Fruit fly (Drosophila melanogaster) whole organism, embryonic: ENCODE data around the gene toe.

Experiments used
- ATbp ChIP-seq: fragments of 200-800 bp; sonication (Bioruptor generic); optimal IDR thresholded peaks from 2 replicates; lab custom pipeline; 2017; ENCODE audit warnings: missing biosample characterization, mild to moderate bottlenecking, missing genetic modification characterization, missing genetic modification reagents
- C15 ChIP-seq: fragments of 200-800 bp; sonication (Bioruptor generic); IDR thresholded peaks from 3 replicates; pipeline ENCODE4 v1.3.6; 2022; ENCODE audit warnings: missing biosample characterization, missing genetic modification characterization
- CG10959 ChIP-seq: fragments of 200-800 bp; sonication (Bioruptor generic); IDR thresholded peaks from 2 replicates; pipeline ENCODE4 v1.3.6; 2022; ENCODE audit warnings: missing biosample characterization, missing genetic modification characterization
- CG11723 ChIP-seq: fragments of 200-800 bp; sonication (Bioruptor generic); optimal IDR thresholded peaks from 2 replicates; lab custom pipeline; 2017; ENCODE audit warnings: missing biosample characterization, mild to moderate bottlenecking, missing genetic modification characterization
- CG12236 ChIP-seq: fragments of 200-800 bp; sonication (Bioruptor generic); optimal IDR thresholded peaks from 2 replicates; lab custom pipeline; 2016; ENCODE audit warnings: missing biosample characterization, missing genetic modification characterization
- CG13424 ChIP-seq: fragments of 200-800 bp; sonication (Bioruptor generic); optimal IDR thresholded peaks from 2 replicates; lab custom pipeline; 2019; ENCODE audit warnings: missing biosample characterization, mild to moderate bottlenecking, missing genetic modification characterization, moderate library complexity
- CG14710 ChIP-seq: fragments of 200-800 bp; sonication (Bioruptor generic); optimal IDR thresholded peaks from 3 replicates; lab custom pipeline; 2019; ENCODE audit warnings: missing biosample characterization, mild to moderate bottlenecking, missing genetic modification characterization, moderate library complexity
- CG14965 ChIP-seq: fragments of 200-800 bp; sonication (Bioruptor generic); optimal IDR thresholded peaks from 2 replicates; lab custom pipeline; 2016; ENCODE audit warnings: missing biosample characterization, missing genetic modification characterization, borderline replicate concordance
- CG15269 ChIP-seq: fragments of 200-800 bp; sonication (Bioruptor generic); optimal IDR thresholded peaks from 2 replicates; lab custom pipeline; 2018; ENCODE audit warnings: missing biosample characterization, mild to moderate bottlenecking, missing genetic modification characterization, moderate library complexity
- CG15514 ChIP-seq: fragments of 200-800 bp; sonication (Bioruptor generic); optimal IDR thresholded peaks from 3 replicates; lab custom pipeline; 2017; ENCODE audit warnings: missing biosample characterization, missing genetic modification characterization, mild to moderate bottlenecking, moderate library complexity, missing genetic modification reagents
- CG15601 ChIP-seq: fragments of 200-800 bp; sonication (Bioruptor generic); optimal IDR thresholded peaks from 3 replicates; lab custom pipeline; 2019; ENCODE audit warnings: missing biosample characterization, mild to moderate bottlenecking, missing genetic modification characterization, moderate library complexity
- CG17912 ChIP-seq: fragments of 200-800 bp; sonication (Bioruptor generic); optimal IDR thresholded peaks from 2 replicates; lab custom pipeline; 2018; ENCODE audit warnings: missing biosample characterization, mild to moderate bottlenecking, missing genetic modification characterization
- CG1832 ChIP-seq: fragments of 200-800 bp; sonication (Bioruptor generic); optimal IDR thresholded peaks from 2 replicates; lab custom pipeline; 2017; ENCODE audit warnings: missing biosample characterization, mild to moderate bottlenecking, missing genetic modification characterization, inconsistent platforms
- CG2116 ChIP-seq: fragments of 200-800 bp; sonication (Bioruptor generic); optimal IDR thresholded peaks from 3 replicates; lab custom pipeline; 2018; ENCODE audit warnings: missing biosample characterization, mild to moderate bottlenecking, missing genetic modification characterization
- CG31388 ChIP-seq: fragments of 200-800 bp; sonication (Bioruptor generic); optimal IDR thresholded peaks from 2 replicates; lab custom pipeline; 2016; ENCODE audit warnings: missing biosample characterization, missing genetic modification characterization
- CG4707 ChIP-seq: fragments of 200-800 bp; sonication (Bioruptor generic); optimal IDR thresholded peaks from 2 replicates; lab custom pipeline; 2018; ENCODE audit warnings: missing biosample characterization, mild to moderate bottlenecking, missing genetic modification characterization, moderate library complexity
- CG7357 ChIP-seq: fragments of 200-800 bp; sonication (Bioruptor generic); IDR thresholded peaks from 3 replicates; pipeline ENCODE4 v1.3.6; 2022; ENCODE audit warnings: missing biosample characterization, missing genetic modification characterization
- CG7839 ChIP-seq: fragments of 200-800 bp; sonication (Bioruptor generic); optimal IDR thresholded peaks from 3 replicates; lab custom pipeline; 2018; ENCODE audit warnings: missing biosample characterization, mild to moderate bottlenecking, missing genetic modification characterization, moderate library complexity
- CG7928 ChIP-seq: fragments of 200-800 bp; sonication (Bioruptor generic); optimal IDR thresholded peaks from 2 replicates; lab custom pipeline; 2017; ENCODE audit warnings: missing biosample characterization, mild to moderate bottlenecking, missing genetic modification characterization
- CG8281 ChIP-seq: fragments of 200-800 bp; sonication (Bioruptor generic); optimal IDR thresholded peaks from 2 replicates; lab custom pipeline; 2018; ENCODE audit warnings: missing biosample characterization, mild to moderate bottlenecking, missing genetic modification characterization, moderate library complexity
- CG8924 ChIP-seq: fragments of 200-800 bp; optimal IDR thresholded peaks from 3 replicates; lab custom pipeline; 2019; ENCODE audit warnings: missing biosample characterization, mild to moderate bottlenecking, missing genetic modification characterization, moderate library complexity
- D19B ChIP-seq: fragments of 200-800 bp; sonication (Bioruptor generic); optimal IDR thresholded peaks from 2 replicates; lab custom pipeline; 2017; ENCODE audit warnings: missing biosample characterization, mild to moderate bottlenecking, missing genetic modification characterization
- HLH4C ChIP-seq: fragments of 200-800 bp; sonication (Bioruptor generic); IDR thresholded peaks from 3 replicates; pipeline ENCODE4 v1.3.6; 2022; ENCODE audit warnings: missing biosample characterization, missing genetic modification characterization; ENCODE audit not compliant: partially characterized antibody
- Hsf ChIP-seq: fragments of 200-800 bp; sonication (Bioruptor generic); optimal IDR thresholded peaks from 3 replicates; lab custom pipeline; 2016; ENCODE audit warnings: missing biosample characterization, missing genetic modification characterization
- MESR4 ChIP-seq: fragments of 200-800 bp; sonication (Bioruptor generic); optimal IDR thresholded peaks from 2 replicates; lab custom pipeline; 2018; ENCODE audit warnings: missing biosample characterization, mild to moderate bottlenecking, missing genetic modification characterization, moderate library complexity
- Mes4 ChIP-seq: fragments of 200-800 bp; sonication (Bioruptor generic); optimal IDR thresholded peaks from 2 replicates; lab custom pipeline; 2016; ENCODE audit warnings: missing biosample characterization, missing genetic modification characterization
- NC2β ChIP-seq: fragments of 200-800 bp; sonication (Bioruptor generic); optimal IDR thresholded peaks from 2 replicates; lab custom pipeline; 2016; ENCODE audit warnings: missing biosample characterization, missing genetic modification characterization
- Neu2 ChIP-seq: fragments of 200-800 bp; sonication (Bioruptor generic); optimal IDR thresholded peaks from 3 replicates; lab custom pipeline; 2016; ENCODE audit warnings: missing biosample characterization, missing genetic modification characterization, borderline replicate concordance
- NfI ChIP-seq: fragments of 200-800 bp; sonication (Bioruptor generic); optimal IDR thresholded peaks from 3 replicates; lab custom pipeline; 2018; ENCODE audit warnings: missing biosample characterization, mild to moderate bottlenecking, missing genetic modification characterization, moderate library complexity
- Sox102F ChIP-seq: fragments of 200-800 bp; sonication (Bioruptor generic); optimal IDR thresholded peaks from 2 replicates; lab custom pipeline; 2018; ENCODE audit warnings: missing biosample characterization, mild to moderate bottlenecking, missing genetic modification characterization, moderate library complexity
- Ssrp ChIP-seq: fragments of 200-800 bp; sonication (Bioruptor generic); optimal IDR thresholded peaks from 2 replicates; lab custom pipeline; 2018; ENCODE audit warnings: missing biosample characterization, mild to moderate bottlenecking, missing genetic modification characterization, moderate library complexity
- Xrp1 ChIP-seq: fragments of 200-800 bp; sonication (Bioruptor generic); IDR thresholded peaks from 2 replicates; pipeline ENCODE4 v1.3.6; 2022; ENCODE audit warnings: missing biosample characterization, missing genetic modification characterization
- corto ChIP-seq: fragments of 200-800 bp; sonication (Bioruptor generic); optimal IDR thresholded peaks from 2 replicates; lab custom pipeline; 2016; ENCODE audit warnings: missing biosample characterization, mild to moderate bottlenecking, missing genetic modification characterization, moderate library complexity
- dan ChIP-seq: fragments of 200-800 bp; sonication (Bioruptor generic); IDR thresholded peaks from 2 replicates; pipeline ENCODE4 v1.3.6; 2022; ENCODE audit warnings: missing biosample characterization, missing genetic modification characterization
- fd96Cb ChIP-seq: fragments of 200-800 bp; sonication (Bioruptor generic); optimal IDR thresholded peaks from 2 replicates; lab custom pipeline; 2018; ENCODE audit warnings: missing biosample characterization, mild to moderate bottlenecking, missing genetic modification characterization, moderate library complexity
- gt ChIP-seq: fragments of 200-800 bp; sonication (Bioruptor generic); IDR thresholded peaks from 2 replicates; pipeline ENCODE4 v1.3.6; 2022; ENCODE audit warnings: missing biosample characterization, missing genetic modification characterization
- kah ChIP-seq: fragments of 200-800 bp; sonication (Bioruptor generic); optimal IDR thresholded peaks from 2 replicates; lab custom pipeline; 2018; ENCODE audit warnings: missing biosample characterization, mild to moderate bottlenecking, missing genetic modification characterization
- lilli ChIP-seq: fragments of 200-800 bp; sonication (Bioruptor generic); optimal IDR thresholded peaks from 3 replicates; lab custom pipeline; 2016; ENCODE audit warnings: missing biosample characterization, missing genetic modification characterization
- lmd ChIP-seq: fragments of 200-800 bp; sonication (Bioruptor generic); IDR thresholded peaks from 2 replicates; pipeline ENCODE4 v1.3.6; 2022; ENCODE audit warnings: missing biosample characterization, missing genetic modification characterization
- lov ChIP-seq, 2 experiments: fragments of 200-800 bp in 1 of 2; fragments of >200 bp in 1 of 2; sonication (Bioruptor generic) in 1 of 2; IDR thresholded peaks in 1 of 2; optimal IDR thresholded peaks in 1 of 2; 2 replicates in 1 of 2; 3 replicates in 1 of 2; pipeline versions ENCODE4 v1.3.6 to Lab custom; 2017 to 2022; ENCODE audit warnings: missing biosample characterization in 1 of 2, missing genetic modification characterization in 1 of 2
- luna ChIP-seq: fragments of 200-800 bp; sonication (Bioruptor generic); optimal IDR thresholded peaks from 2 replicates; lab custom pipeline; 2016; ENCODE audit warnings: missing biosample characterization, missing genetic modification characterization
- maf-S ChIP-seq: fragments of 200-800 bp; sonication (Bioruptor generic); optimal IDR thresholded peaks from 2 replicates; lab custom pipeline; 2016; ENCODE audit warnings: missing biosample characterization, missing genetic modification characterization
- nau ChIP-seq: fragments of 200-800 bp; sonication (Bioruptor generic); optimal IDR thresholded peaks from 3 replicates; lab custom pipeline; 2017; ENCODE audit warnings: missing biosample characterization, mild to moderate bottlenecking, missing genetic modification characterization, missing genetic modification reagents
- onecut ChIP-seq: fragments of 200-800 bp; sonication (Bioruptor generic); IDR thresholded peaks from 2 replicates; pipeline ENCODE4 v1.3.6; 2022; ENCODE audit warnings: missing biosample characterization, missing genetic modification characterization
- peb ChIP-seq: fragments of 200-800 bp; sonication (Bioruptor generic); IDR thresholded peaks from 2 replicates; pipeline ENCODE4 v1.3.6; 2022; ENCODE audit warnings: missing biosample characterization, missing genetic modification characterization
- rib ChIP-seq: fragments of 200-800 bp; sonication (Bioruptor generic); IDR thresholded peaks from 2 replicates; pipeline ENCODE4 v1.3.6; 2022; ENCODE audit warnings: missing biosample characterization, missing genetic modification characterization
- schlank ChIP-seq: fragments of 200-800 bp; sonication (Bioruptor generic); optimal IDR thresholded peaks from 2 replicates; lab custom pipeline; 2018; ENCODE audit warnings: missing biosample characterization, mild to moderate bottlenecking, missing genetic modification characterization
- toy ChIP-seq: fragments of 200-800 bp; sonication (Bioruptor generic); IDR thresholded peaks from 2 replicates; pipeline ENCODE4 v1.3.6; 2022; ENCODE audit warnings: missing biosample characterization, missing genetic modification characterization
- usp ChIP-seq: fragments of >200 bp; optimal IDR thresholded peaks from 2 replicates; lab custom pipeline; 2017; ENCODE audit warnings: missing biosample characterization, missing genetic modification characterization

Gene toe

dm6 chr3L:12469684-12470083 is 37.2 kb upstream of the toe start, which contains the start of gene CG32102:
CG32102 (minus strand) TSS chr3L:12469784.
- no peak for TF ChIP-seq CG12236 (GFP tag; lab: Kevin White, UChicago)
- no peak for TF ChIP-seq schlank (tag; lab: Kevin White, UChicago)
- no peak for TF ChIP-seq toy (GFP tag; lab: Robert Waterston, UW)
- TF ChIP-seq Sox102F (GFP tag; lab: Kevin White, UChicago): no peak
- no peak for TF ChIP-seq CG11723 (GFP tag; lab: Kevin White, UChicago)
- TF ChIP-seq kah: no peak
- TF ChIP-seq CG14710 (tag; lab: Kevin White, UChicago): no peak
- TF ChIP-seq CG15269 (tag; lab: Kevin White, UChicago): no peak
- TF ChIP-seq Xrp1 (GFP tag; lab: Robert Waterston, UW): no peak
- no peak for TF ChIP-seq gt (GFP tag; lab: Robert Waterston, UW)
- TF ChIP-seq Hsf (GFP tag; lab: Kevin White, UChicago): no peak
- TF ChIP-seq CG15514: no peak
- no peak for TF ChIP-seq lmd (GFP tag; lab: Robert Waterston, UW)
- TF ChIP-seq dan: no peak
- TF ChIP-seq CG8281 (tag; lab: Kevin White, UChicago): no peak
- no peak for TF ChIP-seq Neu2 (GFP tag; lab: Kevin White, UChicago)

dm6 chr3L:12468016-12468415 is 35.5 kb upstream of the toe start, which contains the start of gene eyg:
eyg (minus strand) TSS chr3L:12468021.
- TF ChIP-seq CG8924 (tag; lab: Kevin White, UChicago) (peak; percentile 44), fd96Cb (tag; lab: Kevin White, UChicago) (no peak), CG7839 (tag; lab: Kevin White, UChicago) (no peak), CG31388 (no peak), D19B (GFP tag; lab: Kevin White, UChicago) (no peak), CG2116 (peak; percentile 24), C15 (GFP tag; lab: Robert Waterston, UW) (no peak), NC2β (GFP tag; lab: Kevin White, UChicago) (peak; percentile 37), nau (GFP tag; lab: Kevin White, UChicago) (peak; percentile 71), usp (GFP tag; lab: Kevin White, UChicago) (no peak), CG15601 (tag; lab: Kevin White, UChicago) (no peak), CG17912 (GFP tag; lab: Kevin White, UChicago) (peak; percentile 77), CG1832 (GFP tag; lab: Kevin White, UChicago) (peak; percentile 99), Ssrp (tag; lab: Kevin White, UChicago) (no peak), ATbp (GFP tag; lab: Kevin White, UChicago) (no peak), Mes4 (GFP tag; lab: Kevin White, UChicago) (peak; percentile 44), CG14965 (GFP tag; lab: Kevin White, UChicago) (no peak), lilli (GFP tag; lab: Kevin White, UChicago) (no peak), peb (GFP tag; lab: Robert Waterston, UW) (no peak), rib (GFP tag; lab: Robert Waterston, UW) (0 out of 2 replicates have a peak, but pooled peaks have one; percentile 16), MESR4 (GFP tag; lab: Kevin White, UChicago) (no peak), CG13424 (tag; lab: Kevin White, UChicago) (peak; percentile 31), lov (optimal IDR thresholded peaks at IDR 0.05; lab: Kevin White, UChicago) (no peak), lov (GFP tag; IDR thresholded peaks at IDR 0.05; lab: Robert Waterston, UW) (no peak), luna (no peak), maf-S (no peak), CG4707 (GFP tag; lab: Kevin White, UChicago) (peak; percentile 5), HLH4C (peak; percentile 36; the same call in 1 of the 3 replicates), CG10959 (no peak), NfI (GFP tag; lab: Kevin White, UChicago) (peak; percentile 47), corto (GFP tag; lab: Kevin White, UChicago) (no peak), CG7357 (no peak), Xrp1 (GFP tag; lab: Robert Waterston, UW) (peak; percentile 64; the same call in 1 of the 2 replicates), CG7928 (no peak), onecut (GFP tag; lab: Robert Waterston, UW) (peak; percentile 13; the same call in 1 of the 2 replicates)
